Worm (Caenorhabditis elegans) whole organism, mixed stage, embryonic: ENCODE data around the gene nol-56.

ENCODE experiments used
- elt-3 ChIP-seq: fragments of 150-350 bp; optimal IDR thresholded peaks from 2 replicates; lab custom pipeline; 2014; ENCODE audit warnings: missing biosample characterization, missing genetic modification characterization
- lsy-2 ChIP-seq: fragments of 150-350 bp; optimal IDR thresholded peaks from 2 replicates; lab custom pipeline; 2014; ENCODE audit warnings: missing biosample characterization, missing genetic modification characterization
- nhr-28 ChIP-seq: fragments of 150-350 bp; optimal IDR thresholded peaks from 2 replicates; lab custom pipeline; 2014; ENCODE audit warnings: missing biosample characterization, missing genetic modification characterization
- unc-62 ChIP-seq: fragments of 150-350 bp; optimal IDR thresholded peaks from 2 replicates; lab custom pipeline; 2014; ENCODE audit warnings: missing biosample characterization, missing genetic modification reagents, missing genetic modification characterization

DNA sequence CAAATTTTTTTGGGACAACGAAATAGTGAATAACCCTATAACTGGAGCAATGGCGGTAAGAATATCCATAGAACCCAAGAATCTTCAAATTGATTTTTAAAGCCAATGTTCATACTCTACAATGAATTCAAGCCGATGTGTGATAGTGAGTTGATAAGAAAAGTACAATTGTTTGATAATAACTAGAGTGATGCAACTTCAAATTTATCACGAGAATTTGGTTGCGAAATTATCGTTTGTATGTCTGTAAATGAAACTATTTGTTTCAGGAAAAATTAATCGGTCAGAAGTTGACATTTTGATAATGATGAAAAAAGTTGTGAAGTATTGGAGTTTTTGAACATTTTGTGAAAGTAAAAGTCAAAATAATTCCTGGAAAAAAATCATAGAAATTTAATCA is 46.5 kb upstream of the nol-56 start:
- TF ChIP-seq elt-3 (tag; lab: Kevin White, UChicago) (no peak), unc-62 (GFP tag; lab: Kevin White, UChicago) (no peak), lsy-2 (no peak), nhr-28 (no peak)
